Fruit fly (Drosophila melanogaster): ENCODE data around the gene Idh3g.

Idh3g gene

DNA sequence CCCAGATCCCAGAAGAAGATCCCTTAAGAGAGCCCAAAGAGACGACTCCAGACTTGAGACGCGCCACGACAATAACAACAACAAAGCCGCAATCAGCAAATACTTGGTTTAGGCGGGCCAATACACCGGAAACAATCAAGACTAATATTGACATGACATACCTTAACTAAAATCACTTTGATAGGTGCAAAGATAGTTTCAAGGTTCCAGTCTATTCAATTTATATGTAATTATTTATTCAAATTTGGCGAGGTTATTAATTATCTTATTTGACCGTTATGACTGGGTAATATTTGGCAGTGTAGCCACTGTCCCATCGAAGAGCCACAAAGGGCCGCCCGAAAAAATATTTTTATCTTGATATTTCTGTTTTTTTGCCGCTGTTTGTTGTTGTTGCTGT is 40.2 kb upstream of the Idh3g start (continued):
- peak; percentile 13 to 49 for TF ChIP-seq salr (GFP tag; optimal IDR thresholded peaks at IDR 0.05)
- TF ChIP-seq CG9139 (GFP tag; optimal IDR thresholded peaks at IDR 0.05) = peak; percentile 69
- TF ChIP-seq topi (GFP tag; optimal IDR thresholded peaks at IDR 0.05) = peak; percentile 93
- TF ChIP-seq CG6163 (GFP tag; IDR thresholded peaks at IDR 0.05) = peak; percentile 88
- peak; percentile 86 for TF ChIP-seq CG7368 (GFP tag; optimal IDR thresholded peaks at IDR 0.05)
- TF ChIP-seq Sox15 (GFP tag; optimal IDR thresholded peaks at IDR 0.05) = peak; percentile 76
- TF ChIP-seq OdsH (GFP tag; optimal IDR thresholded peaks at IDR 0.05) = peak; percentile 89
- TF ChIP-seq achi (GFP tag; optimal IDR thresholded peaks at IDR 0.05) = peak; percentile 86
- peak; percentile 98 for TF ChIP-seq Eip78C (GFP tag)
- TF ChIP-seq Met (GFP tag; optimal IDR thresholded peaks at IDR 0.05) = peak; percentile 94
- TF ChIP-seq esn (GFP tag; optimal IDR thresholded peaks at IDR 0.05) = peak; percentile 96
- peak; percentile 86 for TF ChIP-seq acj6 (GFP tag; optimal IDR thresholded peaks at IDR 0.05)
- TF ChIP-seq Hr39 (GFP tag; optimal IDR thresholded peaks at IDR 0.05) = peak; percentile 86
- TF ChIP-seq net (GFP tag; optimal IDR thresholded peaks at IDR 0.05) = peak; percentile 79
- peak; percentile 81 for TF ChIP-seq Blimp-1 (GFP tag; optimal IDR thresholded peaks at IDR 0.05)
- TF ChIP-seq CG15336 (GFP tag; IDR thresholded peaks at IDR 0.05) = peak; percentile 31; the same call in 1 of the 2 replicates
- peak; percentile 92 for TF ChIP-seq Eip93F (GFP tag; optimal IDR thresholded peaks at IDR 0.05)
- peak; percentile 92 for TF ChIP-seq Eip75B (GFP tag; optimal IDR thresholded peaks at IDR 0.05)
- peak; percentile 94 for TF ChIP-seq CG6854 (GFP tag; optimal IDR thresholded peaks at IDR 0.05)
- peak; percentile 89 for TF ChIP-seq CG6808 (GFP tag; optimal IDR thresholded peaks at IDR 0.05)
- TF ChIP-seq eg (GFP tag; IDR thresholded peaks at IDR 0.05) = peak; percentile 31; the same call in 1 of the 3 replicates
- TF ChIP-seq CG3919 (GFP tag; optimal IDR thresholded peaks at IDR 0.05) = peak; percentile 90
- peak; percentile 84 for TF ChIP-seq CG11902 (GFP tag; optimal IDR thresholded peaks at IDR 0.05)
- peak; percentile 96 for TF ChIP-seq svp (GFP tag)

DNA sequence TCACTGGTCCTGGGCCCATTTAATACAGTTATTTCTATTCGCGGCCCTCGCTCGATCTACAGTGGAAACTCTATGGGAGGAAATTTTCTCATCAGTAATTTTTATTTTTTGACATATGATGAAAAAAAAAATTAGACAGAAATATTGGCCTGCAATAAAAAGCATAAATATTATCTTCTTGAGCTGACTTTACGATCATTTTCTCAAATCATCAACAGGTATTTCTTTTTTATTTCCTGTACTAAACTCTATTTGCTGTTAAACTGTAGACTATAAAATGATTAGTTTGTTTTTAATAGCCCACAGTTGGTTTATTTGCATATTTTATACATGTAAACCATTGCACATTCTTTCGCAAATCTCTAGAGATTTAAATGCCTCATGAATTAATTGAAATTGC is 36.5 kb upstream of the Idh3g start:
- no peak for TF ChIP-seq Sox14 (GFP tag; optimal IDR thresholded peaks at IDR 0.05)
- peak; percentile 3 for TF ChIP-seq spab (GFP tag; optimal IDR thresholded peaks at IDR 0.05)
- peak; percentile 14 for TF ChIP-seq achi (GFP tag; optimal IDR thresholded peaks at IDR 0.05)
- TF ChIP-seq CG9139 (GFP tag; optimal IDR thresholded peaks at IDR 0.05) = no peak
- TF ChIP-seq CG10669 (GFP tag; optimal IDR thresholded peaks at IDR 0.05) = peak; percentile 19
- peak; percentile 14 for TF ChIP-seq Eip75B (GFP tag; optimal IDR thresholded peaks at IDR 0.05)
- TF ChIP-seq CG6163 (GFP tag; IDR thresholded peaks at IDR 0.05) = 0 out of 3 replicates have a peak, but pooled peaks have one; percentile 26
- TF ChIP-seq CG4318 (GFP tag; optimal IDR thresholded peaks at IDR 0.05) = no peak
- no peak for TF ChIP-seq CG1621 (tag; optimal IDR thresholded peaks at IDR 0.05)
- TF ChIP-seq CG6792 (GFP tag; optimal IDR thresholded peaks at IDR 0.05) = no peak
- peak; percentile 9 for TF ChIP-seq Ets96B (tag; optimal IDR thresholded peaks at IDR 0.05)
- no peak for TF ChIP-seq CG11762 (GFP tag; optimal IDR thresholded peaks at IDR 0.05; ENCODE audit: insufficient read depth)
- TF ChIP-seq Sox102F (GFP tag; optimal IDR thresholded peaks at IDR 0.05) = no peak
- no peak for TF ChIP-seq CG8319 (GFP tag; optimal IDR thresholded peaks at IDR 0.05)
- TF ChIP-seq ss (GFP tag; optimal IDR thresholded peaks at IDR 0.05) = no peak
- peak; percentile 65 for TF ChIP-seq Eip78C (GFP tag)
- no peak for TF ChIP-seq dac (GFP tag; optimal IDR thresholded peaks at IDR 0.05)
- no peak for TF ChIP-seq fd85E (GFP tag; optimal IDR thresholded peaks at IDR 0.05)
- peak; percentile 31 for TF ChIP-seq CG6808 (GFP tag; optimal IDR thresholded peaks at IDR 0.05)
- TF ChIP-seq CG7368 (GFP tag; optimal IDR thresholded peaks at IDR 0.05) = no peak
- no peak for TF ChIP-seq Sox15 (GFP tag; optimal IDR thresholded peaks at IDR 0.05)

DNA sequence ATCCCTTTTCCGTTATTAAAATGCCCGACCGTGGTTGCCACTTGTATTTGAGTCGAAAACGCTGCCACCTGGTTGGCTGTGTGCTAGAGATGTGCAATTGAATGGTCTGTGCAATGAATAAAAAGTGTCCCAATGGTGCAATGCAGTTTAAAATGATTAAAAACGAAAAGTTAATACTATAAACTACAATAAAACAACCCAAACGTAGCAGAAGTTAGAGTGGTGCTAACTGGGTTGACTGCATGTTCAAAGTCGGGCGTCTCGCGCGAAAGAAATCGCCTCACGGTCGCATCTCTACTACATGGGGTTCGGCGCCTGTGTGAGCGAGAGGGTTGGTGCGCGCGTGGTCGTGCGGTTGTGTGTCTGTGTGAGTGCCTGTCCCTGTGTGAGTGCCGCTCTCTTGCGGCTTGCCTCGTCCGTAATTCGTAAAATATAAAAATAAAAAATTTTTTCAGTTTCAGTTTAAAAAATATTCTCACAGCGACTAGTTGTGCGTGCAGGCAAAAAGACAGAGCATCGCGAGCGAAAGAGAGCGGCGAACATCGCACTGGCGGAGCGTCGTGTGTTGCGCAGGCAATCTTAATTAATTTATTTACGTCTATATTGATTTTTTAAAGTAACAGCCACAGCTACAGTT is 33.6 kb upstream of the Idh3g start:
- TF ChIP-seq Hr38 (GFP tag; optimal IDR thresholded peaks at IDR 0.05) (peak; percentile 58), CG15336 (GFP tag; IDR thresholded peaks at IDR 0.05) (peak; percentile 71), pdm3 (GFP tag; optimal IDR thresholded peaks at IDR 0.05) (peak; percentile 88), CG3919 (GFP tag; optimal IDR thresholded peaks at IDR 0.05) (peak; percentile 86), achi (GFP tag; optimal IDR thresholded peaks at IDR 0.05) (peak; percentile 81), CG6792 (GFP tag; optimal IDR thresholded peaks at IDR 0.05) (peak; percentile 85), Sox15 (GFP tag; optimal IDR thresholded peaks at IDR 0.05) (peak; percentile 89), Sox14 (GFP tag; optimal IDR thresholded peaks at IDR 0.05) (peak; percentile 90), CG11762 (GFP tag; optimal IDR thresholded peaks at IDR 0.05; ENCODE audit: insufficient read depth) (peak; percentile 74), topi (GFP tag; optimal IDR thresholded peaks at IDR 0.05) (peak; percentile 85), CG34406 (GFP tag; optimal IDR thresholded peaks at IDR 0.05) (peak; percentile 73), CG6854 (GFP tag; optimal IDR thresholded peaks at IDR 0.05) (peak; percentile 74), fd85E (GFP tag; optimal IDR thresholded peaks at IDR 0.05) (peak; percentile 69), spab (GFP tag; optimal IDR thresholded peaks at IDR 0.05) (peak; percentile 44), CG16779 (tag; optimal IDR thresholded peaks at IDR 0.05) (peak; percentile 81), Smox (GFP tag; optimal IDR thresholded peaks at IDR 0.05) (peak; percentile 86), lz (GFP tag; optimal IDR thresholded peaks at IDR 0.05) (peak; percentile 93), CG10669 (GFP tag; optimal IDR thresholded peaks at IDR 0.05) (peak; percentile 78), CG31627 (GFP tag; optimal IDR thresholded peaks at IDR 0.05) (peak; percentile 96), Sox102F (GFP tag; optimal IDR thresholded peaks at IDR 0.05) (peak; percentile 74), eg (GFP tag; IDR thresholded peaks at IDR 0.05) (peak; percentile 82), CG7368 (GFP tag; optimal IDR thresholded peaks at IDR 0.05) (peak; percentile 79), acj6 (GFP tag; optimal IDR thresholded peaks at IDR 0.05) (peak; percentile 87), net (GFP tag; optimal IDR thresholded peaks at IDR 0.05) (peak; percentile 71)

All from whole organism, prepupa.